Fruit fly (Drosophila melanogaster) whole organism, wandering third instar larva: Measurements from ENCODE around the gene ci.

Experiments used
- CG32264 ChIP-seq: fragments of 200-800 bp; sonication (Bioruptor generic); optimal IDR thresholded peaks from 2 replicates; lab custom pipeline; 2016; ENCODE audit warnings: missing biosample characterization, missing genetic modification characterization
- CG9705 ChIP-seq: fragments of 200-800 bp; sonication (Bioruptor generic); optimal IDR thresholded peaks from 2 replicates; lab custom pipeline; 2018; ENCODE audit warnings: missing biosample characterization, mild to moderate bottlenecking, missing genetic modification characterization
- Dfd ChIP-seq: fragments of >200 bp; optimal IDR thresholded peaks from 2 replicates; lab custom pipeline; 2017; ENCODE audit warnings: missing biosample characterization, missing genetic modification characterization
- Hnf4 ChIP-seq: fragments of 200-800 bp; sonication (Bioruptor generic); optimal IDR thresholded peaks from 2 replicates; lab custom pipeline; 2016; ENCODE audit warnings: missing biosample characterization, mild to moderate bottlenecking, missing genetic modification characterization
- Hr83 ChIP-seq: fragments of 200-300 bp; sonication (Bioruptor generic); optimal IDR thresholded peaks from 2 replicates; lab custom pipeline; 2016; ENCODE audit warnings: missing biosample characterization, mild to moderate bottlenecking, missing genetic modification characterization, moderate library complexity; ENCODE audit not compliant: poor library complexity, severe bottlenecking
- Mio ChIP-seq: sonication (Bioruptor generic); optimal IDR thresholded peaks from 2 replicates; lab custom pipeline; 2016; ENCODE audit warnings: missing biosample characterization, missing genetic modification characterization
- Vsx2 ChIP-seq: fragments of 200-300, 225-300 bp; sonication (Bioruptor generic); optimal IDR thresholded peaks from 2 replicates; lab custom pipeline; 2018; ENCODE audit warnings: missing biosample characterization, missing genetic modification characterization; ENCODE audit not compliant: partially characterized antibody
- sage ChIP-seq: fragments of 200-800 bp; sonication (Bioruptor generic); optimal IDR thresholded peaks from 2 replicates; lab custom pipeline; 2016; ENCODE audit warnings: missing biosample characterization, mild to moderate bottlenecking, missing genetic modification characterization
- woc ChIP-seq: sonication (Bioruptor generic); optimal IDR thresholded peaks from 2 replicates; lab custom pipeline; 2016; ENCODE audit warnings: missing biosample characterization, mild to moderate bottlenecking, missing genetic modification characterization

The ci gene

dm6 chr4:579-978 lies 56.3 kb downstream of the ci start, which contains the start of gene JYalpha:
Gene JYalpha (plus strand): TSS chr4:879.
- TF ChIP-seq Vsx2 (GFP tag; lab: Kevin White, UChicago): no peak
- TF ChIP-seq CG9705 (GFP tag; lab: Kevin White, UChicago): no peak
- no peak for TF ChIP-seq Mio (GFP tag; lab: Kevin White, UChicago)
- TF ChIP-seq woc (GFP tag; lab: Kevin White, UChicago): no peak
- no peak for TF ChIP-seq sage
- no peak for TF ChIP-seq Dfd (GFP tag; lab: Kevin White, UChicago)
- no peak for TF ChIP-seq Hnf4 (GFP tag; lab: Kevin White, UChicago)
- TF ChIP-seq CG32264 (GFP tag; lab: Kevin White, UChicago): no peak
- TF ChIP-seq Hr83 (GFP tag; lab: Kevin White, UChicago): no peak
